Worm (Caenorhabditis elegans) whole organism, young adult: ENCODE results near the gene H42K12.3.
A peak's percentile ranks its signal among the peaks of the same experiment; 100 is the strongest.

ENCODE experiments used
- B0336.3 ChIP-seq: fragments of 200-800 bp; sonication (Bioruptor generic); IDR thresholded peaks from 2 replicates; pipeline ENCODE4 v1.3.6; 2022; ENCODE audit warnings: missing genetic modification characterization, missing compliant biosample characterization
- C17E4.6 ChIP-seq: fragments of 200-800 bp; sonication (Bioruptor generic); IDR thresholded peaks from 2 replicates; pipeline ENCODE4 v1.3.6; 2022; ENCODE audit warnings: missing genetic modification reagents, missing genetic modification characterization, missing compliant biosample characterization
- F22D6.2 ChIP-seq: sonication (generic microtip); optimal IDR thresholded peaks from 2 replicates; lab custom pipeline; 2016; ENCODE audit warnings: mild to moderate bottlenecking, missing genetic modification characterization, missing compliant biosample characterization
- F23B12.7 ChIP-seq: sonication (generic microtip); optimal IDR thresholded peaks from 2 replicates; lab custom pipeline; 2017; ENCODE audit warnings: missing genetic modification characterization, mild to moderate bottlenecking, missing compliant biosample characterization, antibody characterized with exemption, moderate library complexity; ENCODE audit not compliant: insufficient read depth
- F33H1.4 ChIP-seq: fragments of 200-800 bp; sonication (Bioruptor generic); IDR thresholded peaks from 2 replicates; pipeline ENCODE4 v1.3.6; 2022; ENCODE audit warnings: missing genetic modification reagents, missing genetic modification characterization, missing compliant biosample characterization
- F37B4.10 ChIP-seq: fragments of 200-800 bp; sonication (Bioruptor generic); IDR thresholded peaks from 2 replicates; pipeline ENCODE4 v1.3.6; 2022; ENCODE audit warnings: missing genetic modification characterization, missing compliant biosample characterization
- F39B2.1 ChIP-seq: fragments of 200-800 bp; sonication (Bioruptor generic); IDR thresholded peaks from 2 replicates; pipeline ENCODE4 v1.3.6; 2022; ENCODE audit warnings: missing genetic modification reagents, missing genetic modification characterization, missing compliant biosample characterization
- F49E8.2 ChIP-seq: sonication (generic microtip); optimal IDR thresholded peaks from 3 replicates; lab custom pipeline; 2017; ENCODE audit warnings: missing genetic modification characterization, mild to moderate bottlenecking, missing compliant biosample characterization, antibody characterized with exemption, moderate library complexity; ENCODE audit not compliant: insufficient read depth
- F57C9.4 ChIP-seq: sonication (generic microtip); optimal IDR thresholded peaks from 2 replicates; lab custom pipeline; 2017; ENCODE audit warnings: mild to moderate bottlenecking, missing genetic modification characterization, missing compliant biosample characterization
- K12H6.12 ChIP-seq: fragments of 200-800 bp; sonication (Bioruptor generic); optimal IDR thresholded peaks from 2 replicates; lab custom pipeline; 2018; ENCODE audit warnings: mild to moderate bottlenecking, missing genetic modification characterization, missing compliant biosample characterization
- Y53G8AR.9 ChIP-seq: fragments of 200-800 bp; sonication (Bioruptor generic); conservative IDR thresholded peaks from 2 replicates; pipeline ENCODE4 v1.3.6; 2022; ENCODE audit warnings: missing genetic modification reagents, missing genetic modification characterization, missing compliant biosample characterization
- Y56A3A.18 ChIP-seq: fragments of 200-800 bp; sonication (Bioruptor generic); IDR thresholded peaks from 2 replicates; pipeline ENCODE4 v1.3.6; 2022; ENCODE audit warnings: missing genetic modification reagents, missing genetic modification characterization, missing compliant biosample characterization
- Y67H2A.10 ChIP-seq: fragments of 200-800 bp; sonication (Bioruptor generic); conservative IDR thresholded peaks from 2 replicates; pipeline ENCODE4 v1.3.6; 2022; ENCODE audit warnings: missing genetic modification reagents, missing genetic modification characterization, missing compliant biosample characterization
- Y95B8A.8 ChIP-seq: fragments of 200-800 bp; sonication (Bioruptor generic); IDR thresholded peaks from 2 replicates; pipeline ENCODE4 v1.3.6; 2022; ENCODE audit warnings: missing genetic modification reagents, missing genetic modification characterization, missing compliant biosample characterization
- ama-1 ChIP-seq, 3 experiments: fragments of 150-350 bp in 1 of 3; sonication (generic microtip) in 2 of 3; optimal IDR thresholded peaks; 2 replicates each; lab custom pipeline; 2014 to 2018; ENCODE audit warnings: missing biosample characterization in 2 of 3, missing genetic modification characterization in 2 of 3, missing genetic modification reagents in 2 of 3
- aptf-3 ChIP-seq: fragments of 200-800 bp; sonication (Bioruptor generic); IDR thresholded peaks from 2 replicates; pipeline ENCODE4 v1.3.6; 2022; ENCODE audit warnings: missing genetic modification characterization, missing compliant biosample characterization
- atf-7 ChIP-seq: sonication (generic microtip); optimal IDR thresholded peaks from 2 replicates; lab custom pipeline; 2017; ENCODE audit warnings: mild to moderate bottlenecking, missing genetic modification characterization, missing compliant biosample characterization
- bed-1 ChIP-seq: fragments of 200-800 bp; sonication (Bioruptor generic); IDR thresholded peaks from 2 replicates; pipeline ENCODE4 v1.3.6; 2022; ENCODE audit warnings: missing genetic modification reagents, missing genetic modification characterization, missing compliant biosample characterization
- bed-2 ChIP-seq: fragments of 200-800 bp; sonication (Bioruptor generic); IDR thresholded peaks from 2 replicates; pipeline ENCODE4 v1.3.6; 2022; ENCODE audit warnings: missing genetic modification reagents, missing genetic modification characterization, missing compliant biosample characterization
- cebp-2 ChIP-seq: fragments of 200-800 bp; sonication (Bioruptor generic); IDR thresholded peaks from 2 replicates; pipeline ENCODE4 v1.3.6; 2022; ENCODE audit warnings: missing genetic modification characterization, missing compliant biosample characterization
- ceh-79 ChIP-seq: sonication (generic microtip); optimal IDR thresholded peaks from 2 replicates; lab custom pipeline; 2017; ENCODE audit warnings: mild to moderate bottlenecking, missing genetic modification characterization, missing compliant biosample characterization
- ceh-91 ChIP-seq: fragments of 200-800 bp; sonication (Bioruptor generic); IDR thresholded peaks from 2 replicates; pipeline ENCODE4 v1.3.6; 2022; ENCODE audit warnings: missing genetic modification reagents, missing genetic modification characterization, missing compliant biosample characterization
- egrh-3 ChIP-seq: fragments of 200-800 bp; sonication (Bioruptor generic); IDR thresholded peaks from 2 replicates; pipeline ENCODE4 v1.3.6; 2022; ENCODE audit warnings: missing genetic modification reagents, missing genetic modification characterization, missing compliant biosample characterization
- ekl-4 ChIP-seq: fragments of 200-800 bp; sonication (Bioruptor generic); IDR thresholded peaks from 2 replicates; pipeline ENCODE4 v1.3.6; 2022; ENCODE audit warnings: missing genetic modification reagents, missing genetic modification characterization, missing compliant biosample characterization
- him-1 ChIP-seq: sonication (generic microtip); optimal IDR thresholded peaks from 2 replicates; lab custom pipeline; 2016; ENCODE audit warnings: missing genotype, missing genetic modification reagents, missing genetic modification characterization, missing compliant biosample characterization
- hlh-12 ChIP-seq: sonication (generic microtip); optimal IDR thresholded peaks from 2 replicates; lab custom pipeline; 2016; ENCODE audit warnings: missing genetic modification characterization, missing compliant biosample characterization
- hlh-26 ChIP-seq: fragments of 200-800 bp; sonication (Bioruptor generic); conservative IDR thresholded peaks from 2 replicates; pipeline ENCODE4 v1.3.6; 2022; ENCODE audit warnings: missing genetic modification reagents, missing genetic modification characterization, missing compliant biosample characterization
- hmg-1.2 ChIP-seq: fragments of 200-800 bp; sonication (Bioruptor generic); IDR thresholded peaks from 2 replicates; pipeline ENCODE4 v1.3.6; 2022; ENCODE audit warnings: missing genetic modification reagents, missing genetic modification characterization, missing compliant biosample characterization
- hrde-1 ChIP-seq: sonication (generic microtip); optimal IDR thresholded peaks from 2 replicates; lab custom pipeline; 2016; ENCODE audit warnings: missing genetic modification characterization, mild to moderate bottlenecking, missing compliant biosample characterization, moderate library complexity, missing genotype, missing genetic modification reagents, borderline replicate concordance
- lag-1 ChIP-seq: fragments of 200-800 bp; sonication (Bioruptor generic); IDR thresholded peaks from 2 replicates; pipeline ENCODE4 v1.3.6; 2022; ENCODE audit warnings: missing genetic modification reagents, missing genetic modification characterization, missing compliant biosample characterization
- lin-26 ChIP-seq: fragments of 200-800 bp; sonication (Bioruptor generic); IDR thresholded peaks from 2 replicates; pipeline ENCODE4 v1.3.6; 2022; ENCODE audit warnings: missing genetic modification reagents, missing genetic modification characterization, missing compliant biosample characterization
- lin-35 ChIP-seq, 3 experiments: fragments of 150-350 bp in 2 of 3; sonication (generic microtip) in 1 of 3; optimal IDR thresholded peaks; 2 replicates each; lab custom pipeline; 2014 to 2018; ENCODE audit warnings: missing biosample characterization in 3 of 3, missing genetic modification characterization in 3 of 3, missing genetic modification reagents in 3 of 3
- lsl-1 ChIP-seq: fragments of 200-800 bp; sonication (Bioruptor generic); optimal IDR thresholded peaks from 2 replicates; lab custom pipeline; 2018; ENCODE audit warnings: mild to moderate bottlenecking, missing genetic modification characterization, moderate library complexity, missing compliant biosample characterization
- lsy-27 ChIP-seq: sonication (generic microtip); optimal IDR thresholded peaks from 2 replicates; lab custom pipeline; 2017; ENCODE audit warnings: missing genetic modification characterization, mild to moderate bottlenecking, missing compliant biosample characterization, antibody characterized with exemption, missing genotype, borderline replicate concordance; ENCODE audit not compliant: insufficient read depth
- madf-3 ChIP-seq: fragments of 200-800 bp; sonication (Bioruptor generic); IDR thresholded peaks from 2 replicates; pipeline ENCODE4 v1.3.6; 2022; ENCODE audit warnings: missing genetic modification reagents, missing genetic modification characterization, missing compliant biosample characterization
- nfya-2 ChIP-seq: fragments of 200-800 bp; sonication (Bioruptor generic); IDR thresholded peaks from 2 replicates; pipeline ENCODE4 v1.3.6; 2022; ENCODE audit warnings: missing genetic modification reagents, missing genetic modification characterization, missing compliant biosample characterization
- nhr-179 ChIP-seq: sonication (generic microtip); optimal IDR thresholded peaks from 2 replicates; lab custom pipeline; 2016; ENCODE audit warnings: mild to moderate bottlenecking, missing genetic modification characterization, missing compliant biosample characterization
- nhr-27 ChIP-seq: fragments of 200-800 bp; sonication (Bioruptor generic); optimal IDR thresholded peaks from 2 replicates; lab custom pipeline; 2018; ENCODE audit warnings: mild to moderate bottlenecking, missing genetic modification characterization, moderate library complexity, missing compliant biosample characterization
- rcor-1 ChIP-seq: fragments of 200-800 bp; sonication (Bioruptor generic); IDR thresholded peaks from 2 replicates; pipeline ENCODE4 v1.3.6; 2022; ENCODE audit warnings: missing genetic modification reagents, missing genetic modification characterization, missing compliant biosample characterization
- rec-8 ChIP-seq, 2 experiments: sonication (generic microtip); optimal IDR thresholded peaks; 2 replicates each; lab custom pipeline; 2016; ENCODE audit warnings: mild to moderate bottlenecking in 2 of 2, missing genetic modification characterization in 2 of 2, missing genetic modification reagents in 2 of 2, missing genotype in 2 of 2, missing biosample characterization in 1 of 2, missing compliant biosample characterization in 1 of 2, moderate library complexity in 1 of 2
- snpc-4 ChIP-seq, 5 experiments: fragments of 150-350 bp in 1 of 5; sonication (generic microtip) in 4 of 5; optimal IDR thresholded peaks; 2 replicates each; lab custom pipeline; 2014 to 2018; ENCODE audit warnings: missing genetic modification characterization in 5 of 5, missing biosample characterization in 3 of 5, antibody characterized with exemption in 2 of 5, mild to moderate bottlenecking in 2 of 5, missing compliant biosample characterization in 2 of 5, missing genotype in 2 of 5, moderate library complexity in 2 of 5, missing genetic modification reagents in 1 of 5
- somi-1 ChIP-seq: fragments of 200-800 bp; sonication (Bioruptor generic); optimal IDR thresholded peaks from 2 replicates; lab custom pipeline; 2018; ENCODE audit warnings: mild to moderate bottlenecking, missing genetic modification characterization, missing compliant biosample characterization
- tbx-9 ChIP-seq: sonication (generic microtip); optimal IDR thresholded peaks from 2 replicates; lab custom pipeline; 2016; ENCODE audit warnings: borderline replicate concordance, missing genetic modification characterization, inconsistent platforms, missing compliant biosample characterization
- unc-62 ChIP-seq: fragments of 150-350 bp; optimal IDR thresholded peaks from 2 replicates; lab custom pipeline; 2014; ENCODE audit warnings: missing biosample characterization, missing genetic modification reagents, missing genetic modification characterization
- ztf-18 ChIP-seq: sonication (generic microtip); optimal IDR thresholded peaks from 2 replicates; lab custom pipeline; 2016; ENCODE audit warnings: missing genotype, mild to moderate bottlenecking, missing genetic modification characterization, missing compliant biosample characterization
- ztf-25 ChIP-seq: fragments of 200-800 bp; sonication (Bioruptor generic); IDR thresholded peaks from 2 replicates; pipeline ENCODE4 v1.3.6; 2022; ENCODE audit warnings: missing genetic modification reagents, missing genetic modification characterization, missing compliant biosample characterization
- ztf-26 ChIP-seq: sonication (generic microtip); optimal IDR thresholded peaks from 2 replicates; lab custom pipeline; 2017; ENCODE audit warnings: missing genetic modification characterization, missing compliant biosample characterization

The H42K12.3 gene

DNA sequence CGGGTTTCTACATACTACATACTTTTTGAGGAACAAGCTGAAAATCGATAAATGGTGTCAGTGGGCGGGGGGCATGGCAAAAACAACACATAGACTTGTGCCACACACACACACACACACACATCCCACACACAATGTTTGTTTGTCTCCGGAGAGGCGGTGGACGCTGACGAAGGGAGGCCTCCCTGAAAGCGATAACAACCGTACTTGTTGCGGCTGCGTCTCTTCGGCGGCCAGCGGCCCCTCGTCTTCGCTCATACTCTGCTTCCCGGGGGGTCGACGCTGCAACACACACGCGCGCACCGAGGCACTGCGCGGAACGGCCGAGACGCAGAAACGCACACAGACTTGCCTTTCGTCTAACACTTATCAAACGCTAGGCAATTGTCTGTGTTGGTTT lies 8.5 kb downstream of the H42K12.3 start (continued):
- TF ChIP-seq Y56A3A.18 (GFP tag; lab: Robert Waterston, UW) (peak; percentile 22; the same call in 1 of the 2 replicates), egrh-3 (GFP tag; lab: Robert Waterston, UW) (peak; percentile 94), lsy-27 (no peak), Y95B8A.8 (GFP tag; lab: Robert Waterston, UW) (no peak), F22D6.2 (tag; lab: Kevin White, UChicago) (no peak), ztf-26 (peak; percentile 13), bed-1 (GFP tag; lab: Robert Waterston, UW) (no peak), hmg-1.2 (peak; percentile 81; the same call in 1 of the 2 replicates), hrde-1 (no peak), aptf-3 (GFP tag; lab: Robert Waterston, UW) (no peak), rec-8 (tag; optimal IDR thresholded peaks at IDR 0.05; lab: Kevin White, UChicago) (no peak), ztf-18 (tag; lab: Kevin White, UChicago) (peak; percentile 6), unc-62 (GFP tag; lab: Kevin White, UChicago) (no peak), F39B2.1 (GFP tag; lab: Robert Waterston, UW) (no peak), Y53G8AR.9 (GFP tag; lab: Robert Waterston, UW) (no peak), F57C9.4 (tag; lab: Kevin White, UChicago) (no peak), ceh-91 (no peak), ceh-79 (no peak), F33H1.4 (GFP tag; lab: Robert Waterston, UW) (no peak), somi-1 (GFP tag; lab: Kevin White, UChicago) (no peak), nhr-179 (tag; lab: Kevin White, UChicago) (no peak), nfya-2 (GFP tag; lab: Robert Waterston, UW) (no peak), ama-1 (optimal IDR thresholded peaks at IDR 0.05; lab: Kevin White, UChicago) (no peak), ama-1 (GFP tag; optimal IDR thresholded peaks at IDR 0.05; lab: Kevin White, UChicago) (no peak), lin-35 (GFP tag; optimal IDR thresholded peaks at IDR 0.05; lab: Kevin White, UChicago) (no peak), atf-7 (tag; lab: Kevin White, UChicago) (peak; percentile 30), lin-26 (0 out of 2 replicates have a peak, but pooled peaks have one; percentile 10), ztf-25 (no peak), K12H6.12 (tag; lab: Kevin White, UChicago) (peak; percentile 69), Y67H2A.10 (GFP tag; lab: Robert Waterston, UW) (no peak), cebp-2 (GFP tag; lab: Robert Waterston, UW) (no peak), C17E4.6 (no peak), lsl-1 (no peak), him-1 (no peak), madf-3 (no peak), nhr-27 (tag; lab: Kevin White, UChicago) (no peak), hlh-26 (no peak), tbx-9 (tag; lab: Kevin White, UChicago) (no peak), F37B4.10 (GFP tag; lab: Robert Waterston, UW) (0 out of 2 replicates have a peak, but pooled peaks have one; percentile 86), F49E8.2 (tag; lab: Kevin White, UChicago) (no peak), hlh-12 (tag; lab: Kevin White, UChicago) (no peak), ekl-4 (no peak), F23B12.7 (tag; lab: Kevin White, UChicago) (peak; percentile 21), snpc-4 (GFP tag; optimal IDR thresholded peaks at IDR 0.05; lab: Kevin White, UChicago) (no peak), snpc-4 (tag; optimal IDR thresholded peaks at IDR 0.05; lab: Kevin White, UChicago) (peak in 2 of 4 experiments; percentile 37 to 50), bed-2 (GFP tag; lab: Robert Waterston, UW) (no peak), B0336.3 (GFP tag; lab: Robert Waterston, UW) (peak; percentile 88), lag-1 (GFP tag; lab: Robert Waterston, UW) (no peak), rcor-1 (GFP tag; lab: Robert Waterston, UW) (0 out of 2 replicates have a peak, but pooled peaks have one; percentile 38)
